Fruit fly (Drosophila melanogaster) whole organism, prepupa: ENCODE results near the gene Sar1.
A peak's percentile ranks its signal among the peaks of the same experiment; 100 is the strongest.

Experiments
- Blimp-1 ChIP-seq: fragments of 200-800 bp; sonication (Bioruptor generic); optimal IDR thresholded peaks from 3 replicates; lab custom pipeline; 2017; ENCODE audit warnings: missing biosample characterization, missing genetic modification characterization, mild to moderate bottlenecking, moderate library complexity, missing genetic modification reagents
- CG10631 ChIP-seq: fragments of 200-800 bp; sonication (Bioruptor generic); optimal IDR thresholded peaks from 2 replicates; lab custom pipeline; 2016; ENCODE audit warnings: missing biosample characterization, missing genetic modification characterization
- CG10669 ChIP-seq: fragments of 200-800 bp; sonication (Bioruptor generic); optimal IDR thresholded peaks from 3 replicates; lab custom pipeline; 2018; ENCODE audit warnings: missing biosample characterization, mild to moderate bottlenecking, missing genetic modification characterization, moderate library complexity
- CG11294 ChIP-seq: fragments of 200-800 bp; sonication (Bioruptor generic); IDR thresholded peaks from 2 replicates; pipeline ENCODE4 v1.3.6; 2022; ENCODE audit warnings: missing biosample characterization, missing genetic modification characterization
- CG15336 ChIP-seq: fragments of 200-800 bp; sonication (Bioruptor generic); IDR thresholded peaks from 2 replicates; pipeline ENCODE4 v1.3.6; 2022; ENCODE audit warnings: missing biosample characterization, missing genetic modification characterization
- CG1621 ChIP-seq: fragments of 200-800 bp; sonication (Bioruptor generic); optimal IDR thresholded peaks from 3 replicates; lab custom pipeline; 2018; ENCODE audit warnings: missing biosample characterization, mild to moderate bottlenecking, missing genetic modification characterization
- CG16779 ChIP-seq: fragments of 200-800 bp; sonication (Bioruptor generic); optimal IDR thresholded peaks from 3 replicates; lab custom pipeline; 2017; ENCODE audit warnings: missing biosample characterization, mild to moderate bottlenecking, missing genetic modification characterization
- CG3032 ChIP-seq: fragments of 200-800 bp; optimal IDR thresholded peaks from 2 replicates; lab custom pipeline; 2019; ENCODE audit warnings: missing biosample characterization, mild to moderate bottlenecking, missing genetic modification characterization, moderate library complexity
- CG31627 ChIP-seq: fragments of 200-800 bp; sonication (Bioruptor generic); optimal IDR thresholded peaks from 3 replicates; lab custom pipeline; 2016; ENCODE audit warnings: missing biosample characterization, missing genetic modification characterization
- CG32006 ChIP-seq: fragments of 200-800 bp; sonication (Bioruptor generic); optimal IDR thresholded peaks from 3 replicates; lab custom pipeline; 2017; ENCODE audit warnings: missing biosample characterization, mild to moderate bottlenecking, missing genetic modification characterization
- CG34406 ChIP-seq: fragments of 200-800 bp; sonication (Bioruptor generic); optimal IDR thresholded peaks from 3 replicates; lab custom pipeline; 2016; ENCODE audit warnings: missing biosample characterization, missing genetic modification characterization
- CG3919 ChIP-seq: fragments of 200-800 bp; sonication (Bioruptor generic); optimal IDR thresholded peaks from 3 replicates; lab custom pipeline; 2016; ENCODE audit warnings: missing biosample characterization, missing genetic modification characterization
- CG4318 ChIP-seq: fragments of 200-800 bp; sonication (Bioruptor generic); optimal IDR thresholded peaks from 3 replicates; lab custom pipeline; 2017; ENCODE audit warnings: missing biosample characterization, mild to moderate bottlenecking, missing genetic modification characterization
- CG6163 ChIP-seq: fragments of 200-800 bp; sonication (Bioruptor generic); IDR thresholded peaks from 3 replicates; pipeline ENCODE4 v1.3.6; 2022; ENCODE audit warnings: missing biosample characterization, missing genetic modification characterization
- CG6276 ChIP-seq: fragments of 200-800 bp; sonication (Bioruptor generic); optimal IDR thresholded peaks from 2 replicates; lab custom pipeline; 2017; ENCODE audit warnings: missing biosample characterization, mild to moderate bottlenecking, missing genetic modification characterization
- CG6792 ChIP-seq: fragments of 200-800 bp; sonication (Bioruptor generic); optimal IDR thresholded peaks from 3 replicates; lab custom pipeline; 2016; ENCODE audit warnings: missing biosample characterization, missing genetic modification characterization
- CG6808 ChIP-seq: fragments of 200-800 bp; sonication (Bioruptor generic); optimal IDR thresholded peaks from 3 replicates; lab custom pipeline; 2017; ENCODE audit warnings: missing biosample characterization, missing genetic modification characterization, mild to moderate bottlenecking, moderate library complexity, missing genetic modification reagents
- CG7368 ChIP-seq: fragments of 200-800 bp; sonication (Bioruptor generic); optimal IDR thresholded peaks from 3 replicates; lab custom pipeline; 2016; ENCODE audit warnings: missing biosample characterization, missing genetic modification characterization
- CG8119 ChIP-seq: fragments of 200-800 bp; sonication (Bioruptor generic); IDR thresholded peaks from 3 replicates; pipeline ENCODE4 v1.3.6; 2022; ENCODE audit warnings: missing biosample characterization, missing genetic modification characterization
- CG8319 ChIP-seq: fragments of 200-800 bp; sonication (Bioruptor generic); optimal IDR thresholded peaks from 3 replicates; lab custom pipeline; 2016; ENCODE audit warnings: missing biosample characterization, missing genetic modification characterization
- CG8632 ChIP-seq: fragments of 200-800 bp; sonication (Bioruptor generic); optimal IDR thresholded peaks from 3 replicates; lab custom pipeline; 2016; ENCODE audit warnings: missing biosample characterization, missing genetic modification characterization
- CG9139 ChIP-seq: fragments of 200-800 bp; sonication (Bioruptor generic); optimal IDR thresholded peaks from 3 replicates; lab custom pipeline; 2017; ENCODE audit warnings: missing biosample characterization, mild to moderate bottlenecking, missing genetic modification characterization
- Eip75B ChIP-seq: fragments of 200-800 bp; sonication (Bioruptor generic); optimal IDR thresholded peaks from 3 replicates; lab custom pipeline; 2016; ENCODE audit warnings: missing biosample characterization, missing genetic modification characterization
- Eip78C ChIP-seq: fragments of 200-800 bp; sonication (Bioruptor generic); peaks from one replicate; lab custom pipeline; 2016; ENCODE audit warnings: missing biosample characterization, missing genetic modification characterization
- Eip93F ChIP-seq: fragments of 200-800 bp; sonication (Bioruptor generic); optimal IDR thresholded peaks from 2 replicates; lab custom pipeline; 2016; ENCODE audit warnings: missing biosample characterization, mild to moderate bottlenecking, missing genetic modification characterization
- Ets21C ChIP-seq: fragments of 200-800 bp; sonication (Bioruptor generic); optimal IDR thresholded peaks from 3 replicates; lab custom pipeline; 2016; ENCODE audit warnings: missing biosample characterization, missing genetic modification characterization
- Ets96B ChIP-seq: fragments of 200-800 bp; optimal IDR thresholded peaks from 2 replicates; lab custom pipeline; 2019; ENCODE audit warnings: missing biosample characterization, mild to moderate bottlenecking, missing genetic modification characterization, moderate library complexity
- Gug ChIP-seq: fragments of 200-800 bp; sonication (Bioruptor generic); IDR thresholded peaks from 2 replicates; pipeline ENCODE4 v1.3.6; 2022; ENCODE audit warnings: missing biosample characterization, missing genetic modification characterization
- Hr38 ChIP-seq: sonication (Bioruptor generic); optimal IDR thresholded peaks from 2 replicates; lab custom pipeline; 2016; ENCODE audit warnings: missing biosample characterization, missing genetic modification characterization
- Hr39 ChIP-seq: fragments of 200-800 bp; sonication (Bioruptor generic); optimal IDR thresholded peaks from 2 replicates; lab custom pipeline; 2016; ENCODE audit warnings: missing biosample characterization, missing genetic modification characterization
- Hr4 ChIP-seq: fragments of 200-800 bp; sonication (Bioruptor generic); optimal IDR thresholded peaks from 3 replicates; lab custom pipeline; 2016; ENCODE audit warnings: missing biosample characterization, missing genetic modification characterization
- Lpt ChIP-seq: fragments of 200-800 bp; sonication (Bioruptor generic); optimal IDR thresholded peaks from 3 replicates; lab custom pipeline; 2016; ENCODE audit warnings: missing biosample characterization, missing genetic modification characterization
- OdsH ChIP-seq: fragments of 200-800 bp; sonication (Bioruptor generic); optimal IDR thresholded peaks from 3 replicates; lab custom pipeline; 2016; ENCODE audit warnings: missing biosample characterization, missing genetic modification characterization
- Smox ChIP-seq: fragments of 200-800 bp; sonication (Bioruptor generic); optimal IDR thresholded peaks from 3 replicates; lab custom pipeline; 2016; ENCODE audit warnings: missing biosample characterization, missing genetic modification characterization
- Sox102F ChIP-seq: fragments of 200-800 bp; sonication (Bioruptor generic); optimal IDR thresholded peaks from 2 replicates; lab custom pipeline; 2016; ENCODE audit warnings: missing biosample characterization, mild to moderate bottlenecking, missing genetic modification characterization
- Sox14 ChIP-seq: fragments of 200-800 bp; sonication (Bioruptor generic); optimal IDR thresholded peaks from 3 replicates; lab custom pipeline; 2016; ENCODE audit warnings: missing biosample characterization, missing genetic modification characterization
- Sox15 ChIP-seq: fragments of 200-800 bp; sonication (Bioruptor generic); optimal IDR thresholded peaks from 3 replicates; lab custom pipeline; 2016; ENCODE audit warnings: missing biosample characterization, missing genetic modification characterization
- achi ChIP-seq: fragments of 200-800 bp; sonication (Bioruptor generic); optimal IDR thresholded peaks from 3 replicates; lab custom pipeline; 2016; ENCODE audit warnings: missing biosample characterization, missing genetic modification characterization
- acj6 ChIP-seq: fragments of 200-800 bp; sonication (Bioruptor generic); optimal IDR thresholded peaks from 3 replicates; lab custom pipeline; 2016; ENCODE audit warnings: missing biosample characterization, missing genetic modification characterization
- cyc ChIP-seq: fragments of 200-800 bp; sonication (Bioruptor generic); optimal IDR thresholded peaks from 3 replicates; lab custom pipeline; 2016; ENCODE audit warnings: missing biosample characterization, missing genetic modification characterization
- dsx ChIP-seq: fragments of 200-800 bp; optimal IDR thresholded peaks from 3 replicates; lab custom pipeline; 2019; ENCODE audit warnings: missing biosample characterization, mild to moderate bottlenecking, missing genetic modification characterization, moderate library complexity; ENCODE audit not compliant: poor library complexity, severe bottlenecking
- eg ChIP-seq: fragments of 200-800 bp; sonication (Bioruptor generic); IDR thresholded peaks from 3 replicates; pipeline ENCODE4 v1.3.6; 2022; ENCODE audit warnings: missing biosample characterization, missing genetic modification characterization
- fd59A ChIP-seq: fragments of 200-800 bp; sonication (Bioruptor generic); optimal IDR thresholded peaks from 2 replicates; lab custom pipeline; 2017; ENCODE audit warnings: missing biosample characterization, mild to moderate bottlenecking, missing genetic modification characterization, missing genetic modification reagents
- fd85E ChIP-seq: fragments of 200-800 bp; sonication (Bioruptor generic); optimal IDR thresholded peaks from 3 replicates; lab custom pipeline; 2016; ENCODE audit warnings: missing biosample characterization, missing genetic modification characterization
- fkh ChIP-seq: fragments of 200-800 bp; sonication (Bioruptor generic); optimal IDR thresholded peaks from 3 replicates; lab custom pipeline; 2017; ENCODE audit warnings: missing biosample characterization, mild to moderate bottlenecking, missing genetic modification characterization, moderate library complexity
- lz ChIP-seq: fragments of 200-800 bp; sonication (Bioruptor generic); optimal IDR thresholded peaks from 3 replicates; lab custom pipeline; 2016; ENCODE audit warnings: missing biosample characterization, missing genetic modification characterization
- pdm3 ChIP-seq: fragments of 200-800 bp; sonication (Bioruptor generic); optimal IDR thresholded peaks from 3 replicates; lab custom pipeline; 2016; ENCODE audit warnings: missing biosample characterization, missing genetic modification characterization
- salr ChIP-seq, 2 experiments: fragments of 200-800 bp; sonication (Bioruptor generic); optimal IDR thresholded peaks; 3 replicates each; lab custom pipeline; 2016 to 2018; ENCODE audit warnings: missing biosample characterization in 2 of 2, missing genetic modification characterization in 2 of 2, mild to moderate bottlenecking in 1 of 2
- spab ChIP-seq: fragments of 200-800 bp; sonication (Bioruptor generic); optimal IDR thresholded peaks from 2 replicates; lab custom pipeline; 2017; ENCODE audit warnings: missing biosample characterization, mild to moderate bottlenecking, missing genetic modification characterization, missing genetic modification reagents
- ss ChIP-seq, 2 experiments: fragments of 200-800 bp; sonication (Bioruptor generic); optimal IDR thresholded peaks; 2 replicates in 1 of 2; 3 replicates in 1 of 2; lab custom pipeline; 2017 to 2018; ENCODE audit warnings: mild to moderate bottlenecking in 2 of 2, missing biosample characterization in 2 of 2, missing genetic modification characterization in 2 of 2, moderate library complexity in 1 of 2
- svp ChIP-seq: fragments of 200-800 bp; sonication (Bioruptor generic); peaks from one replicate; lab custom pipeline; 2016; ENCODE audit warnings: missing biosample characterization, missing genetic modification characterization
- topi ChIP-seq: fragments of 200-800 bp; sonication (Bioruptor generic); optimal IDR thresholded peaks from 3 replicates; lab custom pipeline; 2016; ENCODE audit warnings: missing biosample characterization, missing genetic modification characterization
- vri ChIP-seq: fragments of 200-800 bp; sonication (Bioruptor generic); optimal IDR thresholded peaks from 3 replicates; lab custom pipeline; 2016; ENCODE audit warnings: missing biosample characterization, mild to moderate bottlenecking, missing genetic modification characterization

Gene Sar1

dm6 chr3R:22368777-22369214, 12.3 kb downstream of the Sar1 start:
- TF ChIP-seq OdsH (GFP tag; lab: Kevin White, UChicago) (peak; percentile 68), pdm3 (no peak), dsx (GFP tag; lab: Kevin White, UChicago) (peak; percentile 5), CG6792 (GFP tag; lab: Kevin White, UChicago) (peak; percentile 56), CG4318 (GFP tag; lab: Kevin White, UChicago) (no peak), CG34406 (GFP tag; lab: Kevin White, UChicago) (peak; percentile 53), CG6163 (peak; percentile 62), salr (GFP tag; optimal IDR thresholded peaks at IDR 0.05; lab: Kevin White, UChicago) (no peak), Sox15 (GFP tag; lab: Kevin White, UChicago) (no peak), acj6 (GFP tag; lab: Kevin White, UChicago) (peak; percentile 72), Sox102F (GFP tag; lab: Kevin White, UChicago) (peak; percentile 74), Sox14 (GFP tag; lab: Kevin White, UChicago) (peak; percentile 38), CG8319 (GFP tag; lab: Kevin White, UChicago) (peak; percentile 48), CG15336 (GFP tag; lab: Robert Waterston, UW) (peak; percentile 82), Eip75B (peak; percentile 60), eg (peak; percentile 89), Eip93F (GFP tag; lab: Kevin White, UChicago) (peak; percentile 36), CG3032 (peak; percentile 39), Ets21C (no peak), Smox (GFP tag; lab: Kevin White, UChicago) (no peak), Ets96B (peak; percentile 42), ss (GFP tag; optimal IDR thresholded peaks at IDR 0.05; lab: Kevin White, UChicago) (no peak), CG16779 (tag; lab: Kevin White, UChicago) (no peak), fd85E (GFP tag; lab: Kevin White, UChicago) (no peak), Gug (GFP tag; lab: Robert Waterston, UW) (peak; percentile 61), CG31627 (peak; percentile 46), Lpt (GFP tag; lab: Kevin White, UChicago) (peak; percentile 53), CG8119 (GFP tag; lab: Robert Waterston, UW) (peak; percentile 79), Hr38 (GFP tag; lab: Kevin White, UChicago) (no peak), CG6276 (GFP tag; lab: Kevin White, UChicago) (no peak), Eip78C (GFP tag; lab: Kevin White, UChicago) (peak; percentile 89), CG8632 (peak; percentile 52), CG6808 (no peak), cyc (GFP tag; lab: Kevin White, UChicago) (peak; percentile 50), CG11294 (GFP tag; lab: Robert Waterston, UW) (peak; percentile 79), achi (GFP tag; lab: Kevin White, UChicago) (peak; percentile 58), CG9139 (GFP tag; lab: Kevin White, UChicago) (no peak), vri (GFP tag; lab: Kevin White, UChicago) (peak; percentile 2), CG32006 (GFP tag; lab: Kevin White, UChicago) (peak; percentile 67), CG10631 (GFP tag; lab: Kevin White, UChicago) (peak; percentile 62), spab (peak; percentile 43), CG7368 (GFP tag; lab: Kevin White, UChicago) (peak; percentile 23), svp (GFP tag; lab: Kevin White, UChicago) (peak; percentile 66), fd59A (GFP tag; lab: Kevin White, UChicago) (peak; percentile 44), fkh (GFP tag; lab: Kevin White, UChicago) (peak; percentile 54), lz (GFP tag; lab: Kevin White, UChicago) (peak; percentile 51), CG1621 (tag; lab: Kevin White, UChicago) (no peak), topi (peak; percentile 43), Blimp-1 (GFP tag; lab: Kevin White, UChicago) (no peak), Hr39 (GFP tag; lab: Kevin White, UChicago) (peak; percentile 37), CG10669 (GFP tag; lab: Kevin White, UChicago) (peak; percentile 39), CG3919 (GFP tag; lab: Kevin White, UChicago) (peak; percentile 60), Hr4 (peak; percentile 54)
